Worm (Caenorhabditis elegans) whole organism, mixed stage, embryonic: ENCODE results near the gene T02G5.7.

Source experiments
- ces-1 ChIP-seq: fragments of 150-350 bp; optimal IDR thresholded peaks from 2 replicates; lab custom pipeline; 2014; ENCODE audit warnings: missing biosample characterization, missing genetic modification reagents, missing genetic modification characterization
- drap-1 ChIP-seq: fragments of 200-800 bp; sonication (Bioruptor generic); optimal IDR thresholded peaks from 3 replicates; lab custom pipeline; 2018; ENCODE audit warnings: mild to moderate bottlenecking, missing genetic modification characterization, missing compliant biosample characterization

DNA sequence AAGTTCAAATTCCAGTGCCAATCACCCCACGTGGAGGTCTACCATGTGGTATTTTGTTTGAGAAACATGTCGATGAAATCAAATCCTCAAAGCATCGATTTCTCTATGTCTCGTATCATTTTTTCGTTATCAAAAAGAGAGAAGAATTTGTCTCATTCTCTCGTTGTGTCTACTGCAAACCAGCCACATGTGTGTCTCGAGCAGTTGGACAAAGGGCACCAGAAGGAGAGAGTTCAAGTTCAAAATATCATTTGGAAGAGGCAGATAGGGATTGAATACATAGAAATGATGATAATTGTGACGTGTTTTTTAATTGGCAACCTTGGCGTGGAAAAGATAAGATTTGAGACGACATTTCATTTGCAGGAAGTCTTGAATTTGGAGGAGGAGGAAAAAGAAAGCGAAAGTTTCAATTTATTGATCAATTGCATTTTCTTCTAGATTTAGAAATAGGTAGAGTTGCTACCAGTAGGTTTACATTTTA is 16.1 kb upstream of the T02G5.7 start:
- TF ChIP-seq drap-1 (GFP tag; lab: Kevin White, UChicago) (no peak), ces-1 (GFP tag; lab: Kevin White, UChicago) (no peak)
